Worm (Caenorhabditis elegans): ENCODE data around the gene arrd-19.

DNA sequence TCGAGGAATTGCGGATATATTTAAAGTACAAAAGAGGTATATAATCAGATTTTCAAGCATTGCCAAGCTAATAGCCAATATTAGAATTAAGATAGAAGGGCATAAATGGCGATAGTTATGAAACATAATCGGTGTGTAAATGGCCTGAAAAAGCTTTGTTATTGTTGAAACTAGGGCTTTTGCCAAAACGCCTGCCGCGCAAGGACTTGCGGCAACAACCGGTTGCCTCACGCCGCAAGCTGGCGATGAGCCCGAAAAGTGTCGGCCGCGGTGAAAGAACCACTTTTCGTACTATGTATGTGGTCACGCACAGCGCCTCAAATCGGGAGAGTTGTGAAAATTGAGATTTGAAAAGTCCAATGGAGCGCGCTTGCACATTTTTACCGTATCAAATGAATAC lies 15.9 kb downstream of the arrd-19 start:
- TF ChIP-seq ceh-13 (GFP tag; optimal IDR thresholded peaks at IDR 0.05) (no peak), ama-1 (optimal IDR thresholded peaks at IDR 0.05) (no peak), ets-7 (tag; optimal IDR thresholded peaks at IDR 0.05) (no peak), sea-1 (GFP tag; conservative IDR thresholded peaks at IDR 0.05) (no peak), ceh-36 (tag; optimal IDR thresholded peaks at IDR 0.05) (no peak), B0310.2 (tag; optimal IDR thresholded peaks at IDR 0.05) (no peak), scrt-1 (GFP tag; IDR thresholded peaks at IDR 0.05) (no peak), F13C5.2 (tag; optimal IDR thresholded peaks at IDR 0.05) (no peak), hmbx-1 (tag; optimal IDR thresholded peaks at IDR 0.05) (no peak), flt-1 (GFP tag; IDR thresholded peaks at IDR 0.05) (no peak), tra-4 (tag; optimal IDR thresholded peaks at IDR 0.05) (no peak), hnd-1 (tag; optimal IDR thresholded peaks at IDR 0.05) (no peak), pes-1 (GFP tag; IDR thresholded peaks at IDR 0.05) (no peak), hmg-4 (GFP tag; optimal IDR thresholded peaks at IDR 0.05) (no peak)

Data from whole organism, early embryonic.